Fruit fly (Drosophila melanogaster) whole organism, wandering third instar larva: ENCODE measurements around the gene CG6933.

ENCODE experiments used
- Dfd ChIP-seq: fragments of >200 bp; optimal IDR thresholded peaks from 2 replicates; lab custom pipeline; 2017; ENCODE audit warnings: missing biosample characterization, missing genetic modification characterization
- Jra ChIP-seq: sonication (Bioruptor generic); optimal IDR thresholded peaks from 2 replicates; lab custom pipeline; 2016; ENCODE audit warnings: missing biosample characterization, missing genetic modification characterization
- Rel ChIP-seq, 2 experiments: fragments of 200-800 bp; sonication (Bioruptor generic) in 1 of 2; optimal IDR thresholded peaks; 2 replicates in 1 of 2; 3 replicates in 1 of 2; lab custom pipeline; 2016 to 2019; ENCODE audit warnings: mild to moderate bottlenecking in 2 of 2, missing biosample characterization in 2 of 2, missing genetic modification characterization in 2 of 2, moderate library complexity in 1 of 2
- Vsx2 ChIP-seq: fragments of 200-300, 225-300 bp; sonication (Bioruptor generic); optimal IDR thresholded peaks from 2 replicates; lab custom pipeline; 2018; ENCODE audit warnings: missing biosample characterization, missing genetic modification characterization; ENCODE audit not compliant: partially characterized antibody
- h ChIP-seq: fragments of 200-800 bp; sonication (Bioruptor generic); optimal IDR thresholded peaks from 3 replicates; lab custom pipeline; 2016; ENCODE audit warnings: missing biosample characterization, mild to moderate bottlenecking, missing genetic modification characterization
- pan ChIP-seq: fragments of >200 bp; optimal IDR thresholded peaks from 2 replicates; lab custom pipeline; 2017
- usp ChIP-seq: fragments of >200 bp; optimal IDR thresholded peaks from 2 replicates; lab custom pipeline; 2017; ENCODE audit warnings: missing biosample characterization, missing genetic modification characterization

- TF ChIP-seq Dfd (GFP tag; lab: Kevin White, UChicago) (no peak), Jra (GFP tag; lab: Kevin White, UChicago) (no peak), pan (lab: Kevin White, UChicago) (no peak), Vsx2 (GFP tag; lab: Kevin White, UChicago) (no peak), h (GFP tag; lab: Kevin White, UChicago) (no peak), Rel (GFP tag; optimal IDR thresholded peaks at IDR 0.05; lab: Kevin White, UChicago) (no peak), Rel (tag; optimal IDR thresholded peaks at IDR 0.05; lab: Kevin White, UChicago) (no peak), usp (GFP tag; lab: Kevin White, UChicago) (no peak)
Observed at dm6 chr3L:20197698-20198097, 22.5 kb downstream of the CG6933 start.
